Fruit fly (Drosophila melanogaster): ENCODE results near the gene mtg.

The mtg gene

dm6 chr3R:8225461-8225971 is 24.8 kb upstream of the mtg start:
- TF ChIP-seq noc (tag; optimal IDR thresholded peaks at IDR 0.05), result no peak

- TF ChIP-seq noc (tag; optimal IDR thresholded peaks at IDR 0.05), result no peak
Measured at dm6 chr3R:8227344-8227743, 23.0 kb upstream of the mtg start.

dm6 chr3R:8233370-8233773 is 16.9 kb upstream of the mtg start, which contains the start of gene PolI:
TSS of gene PolI (plus strand) at chr3R:8233507.
- no peak for TF ChIP-seq noc (tag; optimal IDR thresholded peaks at IDR 0.05)

- no peak for TF ChIP-seq noc (tag; optimal IDR thresholded peaks at IDR 0.05)
Measured at dm6 chr3R:8233864-8234263, 16.4 kb upstream of the mtg start.

dm6 chr3R:8239472-8240301 is 10.6 kb upstream of the mtg start:
- peak; percentile 93 for TF ChIP-seq noc (tag; optimal IDR thresholded peaks at IDR 0.05)

dm6 chr3R:8240302-8240682 is 10.0 kb upstream of the mtg start, which contains the start of gene Ada2b:
TSS of gene Ada2b (minus strand) at chr3R:8240515.
- TF ChIP-seq noc (tag; optimal IDR thresholded peaks at IDR 0.05), result no peak

dm6 chr3R:8243720-8244119 is 6.6 kb upstream of the mtg start, which contains the start of the genes CG9636, CG18749 and CG33722:
TSS of gene CG9636 (minus strand) at chr3R:8243792.
TSS of gene CG18749 (plus strand) at chr3R:8244055.
TSS of gene CG33722 (plus strand) at chr3R:8244055.
- peak; percentile 74 for TF ChIP-seq noc (tag; optimal IDR thresholded peaks at IDR 0.05)

- TF ChIP-seq noc (tag; optimal IDR thresholded peaks at IDR 0.05), result no peak
Measured at dm6 chr3R:8248138-8248537, 2.2 kb upstream of the mtg start, which contains the start of gene CG15864. TSS of gene CG15864 (plus strand) at chr3R:8248438.

- TF ChIP-seq noc (tag; optimal IDR thresholded peaks at IDR 0.05), result no peak
Measured at dm6 chr3R:8251532-8251931, 1.2 kb downstream of the mtg start.

dm6 chr3R:8254347-8254746 is 4.0 kb downstream of the mtg start:
- no peak for TF ChIP-seq noc (tag; optimal IDR thresholded peaks at IDR 0.05)

dm6 chr3R:8256040-8256439 is 5.7 kb downstream of the mtg start:
- TF ChIP-seq noc (tag; optimal IDR thresholded peaks at IDR 0.05), result no peak

- TF ChIP-seq noc (tag; optimal IDR thresholded peaks at IDR 0.05), result no peak
Measured at dm6 chr3R:8261634-8262033, 11.3 kb downstream of the mtg start.

- peak; percentile 81 for TF ChIP-seq noc (tag; optimal IDR thresholded peaks at IDR 0.05)
Measured at dm6 chr3R:8264302-8265080, 14.2 kb downstream of the mtg start, which contains the start of the genes RPA1 and Mcm2. TSS of gene RPA1 (minus strand) at chr3R:8264451. TSS of gene Mcm2 (plus strand) at chr3R:8264970.

dm6 chr3R:8269740-8270139 is 19.4 kb downstream of the mtg start, which contains the start of gene CG9630:
TSS of gene CG9630 (minus strand) at chr3R:8269896.
- no peak for TF ChIP-seq noc (tag; optimal IDR thresholded peaks at IDR 0.05)

dm6 chr3R:8272573-8273165 is 22.4 kb downstream of the mtg start:
- TF ChIP-seq noc (tag; optimal IDR thresholded peaks at IDR 0.05), result no peak

dm6 chr3R:8275031-8275430 is 24.7 kb downstream of the mtg start:
- TF ChIP-seq noc (tag; optimal IDR thresholded peaks at IDR 0.05), result no peak

Data from whole organism, larva.